Worm (Caenorhabditis elegans): Measurements from ENCODE around the gene bpl-1.

The bpl-1 gene

DNA sequence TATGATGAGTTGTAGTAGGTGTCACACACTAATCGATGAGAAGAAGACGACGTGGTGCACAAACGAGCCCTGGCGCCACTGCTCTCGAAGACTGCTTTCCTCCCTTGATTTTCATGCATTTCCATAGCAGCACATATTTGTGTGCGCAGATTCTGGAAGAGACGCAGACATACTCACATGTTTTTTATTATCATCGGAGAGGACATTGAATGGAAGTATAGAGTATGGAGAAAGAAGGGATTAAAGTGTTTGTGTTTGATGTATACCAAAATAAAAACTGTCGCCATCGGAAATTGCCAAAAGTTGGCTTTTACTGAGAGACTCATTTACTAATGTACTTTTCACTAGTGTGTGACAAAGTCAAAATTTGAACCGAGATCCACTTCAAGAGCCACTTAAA lies 20.2 kb downstream of the bpl-1 start, which contains the start of gene mps-1:
Gene mps-1, minus strand, starts transcription at position 101 of the 400 bp plus-strand sequence.
- peak; percentile 51 for TF ChIP-seq fkh-8 (tag; optimal IDR thresholded peaks at IDR 0.05)
- no peak for TF ChIP-seq F16B12.6 (tag; optimal IDR thresholded peaks at IDR 0.05)
- TF ChIP-seq isw-1 (GFP tag; IDR thresholded peaks at IDR 0.05), result no peak
- TF ChIP-seq dsc-1 (tag; optimal IDR thresholded peaks at IDR 0.05), result peak; percentile 27
- no peak for TF ChIP-seq tlp-1 (tag; optimal IDR thresholded peaks at IDR 0.05)

ce11 chrII:6303209-6303740 lies 29.3 kb downstream of the bpl-1 start, which contains the start of gene C29F5.1:
Gene C29F5.1 (plus strand): TSS chrII:6303525.
- peak; percentile 89 for TF ChIP-seq lin-14 (GFP tag; optimal IDR thresholded peaks at IDR 0.05)
- TF ChIP-seq snu-23 (GFP tag; optimal IDR thresholded peaks at IDR 0.05), result peak; percentile 20
- TF ChIP-seq lir-3 (tag; optimal IDR thresholded peaks at IDR 0.05; ENCODE audit: poor library complexity), result no peak
- TF ChIP-seq nhr-71 (tag; optimal IDR thresholded peaks at IDR 0.05), result peak; percentile 43
- no peak for TF ChIP-seq efl-1 (optimal IDR thresholded peaks at IDR 0.05)
- peak in 1 of 2 experiments; percentile 92 for TF ChIP-seq efl-1 (GFP tag; optimal IDR thresholded peaks at IDR 0.05 in 1 of 2)
- peak; percentile 50 for TF ChIP-seq rnt-1 (tag; optimal IDR thresholded peaks at IDR 0.05)
- peak in 1 of 2 experiments; percentile 2 for TF ChIP-seq lsy-2 (tag; optimal IDR thresholded peaks at IDR 0.05)
- peak in 1 of 2 experiments; percentile 0 for TF ChIP-seq mdl-1 (tag; optimal IDR thresholded peaks at IDR 0.05)
- peak; percentile 11 for TF ChIP-seq pag-3 (tag; optimal IDR thresholded peaks at IDR 0.05; ENCODE audit: borderline replicate concordance, insufficient read depth)
- TF ChIP-seq ces-1 (GFP tag; optimal IDR thresholded peaks at IDR 0.05), result no peak
- no peak for TF ChIP-seq irx-1 (tag; optimal IDR thresholded peaks at IDR 0.05)
- TF ChIP-seq dsc-1 (tag; optimal IDR thresholded peaks at IDR 0.05), result peak; percentile 34
- no peak for TF ChIP-seq nhr-47 (tag; optimal IDR thresholded peaks at IDR 0.05)
- no peak for TF ChIP-seq nhr-28 (tag; optimal IDR thresholded peaks at IDR 0.05)

ce11 chrII:6306125-6306524 lies 32.1 kb downstream of the bpl-1 start, which contains the start of gene C29F5.8:
Gene C29F5.8 (plus strand): TSS chrII:6306425.
- TF ChIP-seq lir-3 (tag; optimal IDR thresholded peaks at IDR 0.05; ENCODE audit: poor library complexity) (no peak), ceh-90 (tag; optimal IDR thresholded peaks at IDR 0.05) (no peak), fos-1 (tag; optimal IDR thresholded peaks at IDR 0.05) (no peak), efl-1 (optimal IDR thresholded peaks at IDR 0.05) (no peak), efl-1 (GFP tag; optimal IDR thresholded peaks at IDR 0.05 in 1 of 2) (no peak), nhr-19 (GFP tag; conservative IDR thresholded peaks at IDR 0.05) (no peak), ama-1 (optimal IDR thresholded peaks at IDR 0.05) (no peak), dsc-1 (tag; optimal IDR thresholded peaks at IDR 0.05) (no peak), xbp-1 (tag; optimal IDR thresholded peaks at IDR 0.05) (no peak), hlh-17 (GFP tag; optimal IDR thresholded peaks at IDR 0.05; ENCODE audit: borderline replicate concordance) (no peak), ceh-88 (GFP tag; IDR thresholded peaks at IDR 0.05) (no peak), nhr-11 (tag; optimal IDR thresholded peaks at IDR 0.05) (no peak), nhr-237 (tag; optimal IDR thresholded peaks at IDR 0.05) (no peak), nhr-84 (tag; optimal IDR thresholded peaks at IDR 0.05) (no peak), ceh-82 (tag; optimal IDR thresholded peaks at IDR 0.05) (no peak)

DNA sequence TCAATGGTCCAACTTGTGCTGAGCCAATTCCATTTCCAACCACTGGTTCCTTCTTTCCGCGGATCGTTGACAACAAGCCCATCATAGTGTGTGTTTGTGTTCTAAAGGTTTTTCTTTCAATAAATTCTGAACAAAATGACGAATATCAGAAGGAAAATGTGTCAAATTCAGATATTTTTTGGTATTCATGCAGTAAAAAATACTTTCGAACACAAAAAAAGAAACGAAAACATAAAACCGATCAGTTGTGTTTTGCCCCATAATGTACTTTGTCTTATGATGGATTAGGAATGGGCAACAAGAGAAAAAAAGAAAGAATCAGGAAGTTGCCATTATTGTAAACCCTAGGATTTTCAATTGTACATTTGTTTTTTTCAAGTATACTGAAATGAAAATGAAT lies 35.2 kb downstream of the bpl-1 start, which contains the start of gene glb-10:
Gene glb-10, minus strand, starts transcription at position 101 of the 400 bp plus-strand sequence.
- TF ChIP-seq efl-3 (GFP tag; optimal IDR thresholded peaks at IDR 0.05) (no peak), xbp-1 (tag; optimal IDR thresholded peaks at IDR 0.05) (no peak), dpl-1 (GFP tag; optimal IDR thresholded peaks at IDR 0.05) (no peak), nhr-76 (tag; optimal IDR thresholded peaks at IDR 0.05) (no peak), lsy-2 (tag; optimal IDR thresholded peaks at IDR 0.05) (no peak), mef-2 (tag; optimal IDR thresholded peaks at IDR 0.05) (no peak), nhr-47 (tag; optimal IDR thresholded peaks at IDR 0.05) (no peak), hlh-17 (GFP tag; optimal IDR thresholded peaks at IDR 0.05; ENCODE audit: borderline replicate concordance) (no peak), hlh-4 (tag; optimal IDR thresholded peaks at IDR 0.05) (no peak), unc-62 (GFP tag; optimal IDR thresholded peaks at IDR 0.05) (no peak), lir-3 (tag; optimal IDR thresholded peaks at IDR 0.05; ENCODE audit: poor library complexity) (no peak), ceh-8 (GFP tag; optimal IDR thresholded peaks at IDR 0.05) (no peak), sup-37 (GFP tag; optimal IDR thresholded peaks at IDR 0.05) (no peak), C34B4.2 (tag; optimal IDR thresholded peaks at IDR 0.05) (no peak), irx-1 (tag; optimal IDR thresholded peaks at IDR 0.05) (no peak), mdl-1 (tag; optimal IDR thresholded peaks at IDR 0.05) (no peak), tbx-2 (tag; optimal IDR thresholded peaks at IDR 0.05) (no peak), jun-1 (tag; optimal IDR thresholded peaks at IDR 0.05) (no peak), ceh-88 (GFP tag; IDR thresholded peaks at IDR 0.05) (no peak)

Data from whole organism, L1 larva.